Worm (Caenorhabditis elegans) whole organism, L2 larva: Measurements from ENCODE around the gene hsp-110.

Source experiments
- C34F6.9 ChIP-seq: fragments of 150-350 bp; optimal IDR thresholded peaks from 2 replicates; lab custom pipeline; 2014; ENCODE audit warnings: missing biosample characterization, missing genetic modification characterization
- F13H6.1 ChIP-seq: sonication (generic microtip); optimal IDR thresholded peaks from 2 replicates; lab custom pipeline; 2016; ENCODE audit warnings: missing genetic modification characterization, missing compliant biosample characterization
- R02D3.7 ChIP-seq: fragments of 150-350 bp; optimal IDR thresholded peaks from 2 replicates; lab custom pipeline; 2014; ENCODE audit warnings: missing biosample characterization, missing genetic modification characterization
- Y55F3AM.14 ChIP-seq: fragments of 200-800 bp; sonication (Bioruptor generic); optimal IDR thresholded peaks from 2 replicates; lab custom pipeline; 2018; ENCODE audit warnings: mild to moderate bottlenecking, missing genetic modification characterization, missing compliant biosample characterization
- ZK546.5 ChIP-seq: sonication (generic microtip); optimal IDR thresholded peaks from 2 replicates; lab custom pipeline; 2017; ENCODE audit warnings: missing biosample characterization, missing genetic modification characterization
- alr-1 ChIP-seq: fragments of 150-350 bp; optimal IDR thresholded peaks from 2 replicates; lab custom pipeline; 2014; ENCODE audit warnings: missing biosample characterization, missing genetic modification characterization
- aly-2 ChIP-seq: fragments of 150-350 bp; optimal IDR thresholded peaks from 2 replicates; lab custom pipeline; 2014; ENCODE audit warnings: missing biosample characterization, missing genetic modification characterization
- ama-1 ChIP-seq: fragments of 150-350 bp; optimal IDR thresholded peaks from 2 replicates; lab custom pipeline; 2018; ENCODE audit warnings: inconsistent platforms
- blmp-1 ChIP-seq: sonication (generic microtip); optimal IDR thresholded peaks from 2 replicates; lab custom pipeline; 2017; ENCODE audit warnings: missing genetic modification characterization, mild to moderate bottlenecking, missing compliant biosample characterization, antibody characterized with exemption, moderate library complexity; ENCODE audit not compliant: insufficient read depth
- ceh-16 ChIP-seq: fragments of 150-350 bp; optimal IDR thresholded peaks from 2 replicates; lab custom pipeline; 2014; ENCODE audit warnings: missing biosample characterization, missing genetic modification characterization
- ceh-82 ChIP-seq: fragments of 150-350 bp; optimal IDR thresholded peaks from 2 replicates; lab custom pipeline; 2014; ENCODE audit warnings: missing biosample characterization, missing genetic modification characterization
- crh-2 ChIP-seq: sonication (generic microtip); optimal IDR thresholded peaks from 2 replicates; lab custom pipeline; 2017; ENCODE audit warnings: missing biosample characterization, missing genetic modification characterization
- dmd-4 ChIP-seq: sonication (generic microtip); optimal IDR thresholded peaks from 2 replicates; lab custom pipeline; 2017; ENCODE audit warnings: missing biosample characterization, missing genetic modification characterization
- egl-27 ChIP-seq: sonication (generic microtip); optimal IDR thresholded peaks from 3 replicates; lab custom pipeline; 2017; ENCODE audit warnings: missing biosample characterization, missing genetic modification reagents, missing genetic modification characterization
- elt-1 ChIP-seq: fragments of 150-350 bp; optimal IDR thresholded peaks from 2 replicates; lab custom pipeline; 2014; ENCODE audit warnings: missing biosample characterization, missing genetic modification characterization
- elt-3 ChIP-seq: sonication (generic microtip); optimal IDR thresholded peaks from 2 replicates; lab custom pipeline; 2017; ENCODE audit warnings: missing biosample characterization, missing genetic modification characterization
- fos-1 ChIP-seq: fragments of 150-350 bp; optimal IDR thresholded peaks from 2 replicates; lab custom pipeline; 2014; ENCODE audit warnings: missing biosample characterization, missing genetic modification characterization
- gmeb-1 ChIP-seq: fragments of 150-350 bp; optimal IDR thresholded peaks from 2 replicates; lab custom pipeline; 2014; ENCODE audit warnings: missing biosample characterization, missing genetic modification characterization
- lin-11 ChIP-seq: fragments of 150-350 bp; sonication (generic microtip); optimal IDR thresholded peaks from 2 replicates; lab custom pipeline; 2014; ENCODE audit warnings: missing biosample characterization, missing genetic modification characterization, inconsistent platforms, mixed read lengths
- lin-13 ChIP-seq: fragments of 150-350 bp; optimal IDR thresholded peaks from 2 replicates; lab custom pipeline; 2014; ENCODE audit warnings: missing biosample characterization, missing genetic modification reagents, missing genetic modification characterization
- lin-39 ChIP-seq: fragments of 150-350 bp; optimal IDR thresholded peaks from 2 replicates; lab custom pipeline; 2014; ENCODE audit warnings: missing biosample characterization, missing genetic modification reagents, missing genetic modification characterization
- lsy-2 ChIP-seq, 2 experiments: fragments of 150-350 bp in 1 of 2; sonication (generic microtip) in 1 of 2; optimal IDR thresholded peaks; 2 replicates each; lab custom pipeline; 2014 to 2017; ENCODE audit warnings: missing biosample characterization in 2 of 2, missing genetic modification characterization in 2 of 2
- mab-5 ChIP-seq: fragments of 150-350 bp; optimal IDR thresholded peaks from 2 replicates; lab custom pipeline; 2014; ENCODE audit warnings: missing biosample characterization, missing genetic modification characterization
- mbf-1 ChIP-seq: sonication (generic microtip); optimal IDR thresholded peaks from 2 replicates; lab custom pipeline; 2017; ENCODE audit warnings: missing biosample characterization, missing genetic modification characterization
- mdl-1 ChIP-seq, 2 experiments: fragments of 150-350 bp in 1 of 2; sonication (generic microtip) in 1 of 2; optimal IDR thresholded peaks; 2 replicates each; lab custom pipeline; 2017; ENCODE audit warnings: missing biosample characterization in 2 of 2, missing genetic modification characterization in 2 of 2
- nhr-10 ChIP-seq: sonication (generic microtip); optimal IDR thresholded peaks from 2 replicates; lab custom pipeline; 2017; ENCODE audit warnings: missing biosample characterization, missing genetic modification characterization
- nhr-11 ChIP-seq: fragments of 150-350 bp; optimal IDR thresholded peaks from 2 replicates; lab custom pipeline; 2014; ENCODE audit warnings: missing biosample characterization, missing genetic modification characterization
- nhr-12 ChIP-seq: fragments of 150-350 bp; optimal IDR thresholded peaks from 2 replicates; lab custom pipeline; 2014; ENCODE audit warnings: missing biosample characterization, missing genetic modification characterization
- nhr-129 ChIP-seq: fragments of 150-350 bp; optimal IDR thresholded peaks from 2 replicates; lab custom pipeline; 2014; ENCODE audit warnings: missing biosample characterization, missing genetic modification characterization
- nhr-21 ChIP-seq: fragments of 150-350 bp; optimal IDR thresholded peaks from 2 replicates; lab custom pipeline; 2014; ENCODE audit warnings: missing biosample characterization, missing genetic modification characterization
- nhr-23 ChIP-seq: fragments of 150-350 bp; optimal IDR thresholded peaks from 2 replicates; lab custom pipeline; 2014; ENCODE audit warnings: missing biosample characterization, missing genetic modification reagents, missing genetic modification characterization
- nhr-237 ChIP-seq: fragments of 150-350 bp; optimal IDR thresholded peaks from 2 replicates; lab custom pipeline; 2014; ENCODE audit warnings: missing biosample characterization, missing genetic modification characterization
- nhr-25 ChIP-seq: fragments of 150-350 bp; sonication (generic microtip); optimal IDR thresholded peaks from 3 replicates; lab custom pipeline; 2014; ENCODE audit warnings: missing biosample characterization, missing genetic modification characterization
- nhr-6 ChIP-seq: fragments of 150-350 bp; optimal IDR thresholded peaks from 2 replicates; lab custom pipeline; 2014; ENCODE audit warnings: missing biosample characterization, missing genetic modification characterization
- nhr-77 ChIP-seq: fragments of 150-350 bp; optimal IDR thresholded peaks from 2 replicates; lab custom pipeline; 2014; ENCODE audit warnings: missing biosample characterization, missing genetic modification characterization
- peb-1 ChIP-seq: fragments of 150-350 bp; optimal IDR thresholded peaks from 2 replicates; lab custom pipeline; 2014; ENCODE audit warnings: missing biosample characterization, missing genetic modification characterization
- sem-4 ChIP-seq: fragments of 150-350 bp; optimal IDR thresholded peaks from 2 replicates; lab custom pipeline; 2014; ENCODE audit warnings: missing biosample characterization, missing genetic modification reagents, missing genetic modification characterization
- skn-1 ChIP-seq: sonication (generic microtip); optimal IDR thresholded peaks from 2 replicates; lab custom pipeline; 2017; ENCODE audit warnings: missing biosample characterization, missing genetic modification characterization
- sma-3 ChIP-seq: sonication (generic microtip); optimal IDR thresholded peaks from 2 replicates; lab custom pipeline; 2016; ENCODE audit warnings: missing genetic modification reagents, missing genetic modification characterization, missing compliant biosample characterization
- sma-9 ChIP-seq, 2 experiments: fragments of 150-350 bp in 1 of 2; sonication (generic microtip) in 1 of 2; optimal IDR thresholded peaks; 2 replicates each; lab custom pipeline; 2014 to 2016; ENCODE audit warnings: missing genetic modification characterization in 2 of 2, mild to moderate bottlenecking in 1 of 2, missing biosample characterization in 1 of 2, missing compliant biosample characterization in 1 of 2, missing genetic modification reagents in 1 of 2, moderate library complexity in 1 of 2
- snpc-4 ChIP-seq: fragments of 150-350 bp; optimal IDR thresholded peaks from 2 replicates; lab custom pipeline; 2014; ENCODE audit warnings: missing biosample characterization, missing genetic modification characterization
- unc-39 ChIP-seq: fragments of 150-350 bp; optimal IDR thresholded peaks from 2 replicates; lab custom pipeline; 2014; ENCODE audit warnings: missing biosample characterization, missing genetic modification characterization
- unc-55 ChIP-seq: fragments of 150-350 bp; sonication (generic microtip); optimal IDR thresholded peaks from 3 replicates; lab custom pipeline; 2014; ENCODE audit warnings: missing biosample characterization, missing genetic modification reagents, missing genetic modification characterization
- unc-62 ChIP-seq: fragments of 150-350 bp; optimal IDR thresholded peaks from 2 replicates; lab custom pipeline; 2014; ENCODE audit warnings: missing biosample characterization, missing genetic modification reagents, missing genetic modification characterization
- zag-1 ChIP-seq: fragments of 150-350 bp; optimal IDR thresholded peaks from 2 replicates; lab custom pipeline; 2014; ENCODE audit warnings: missing biosample characterization, missing genetic modification characterization
- ztf-1 ChIP-seq: fragments of 200-800 bp; sonication (Bioruptor generic); conservative IDR thresholded peaks from 2 replicates; pipeline ENCODE4 v1.3.6; 2022; ENCODE audit warnings: missing genetic modification characterization, missing compliant biosample characterization
- ztf-11 ChIP-seq: sonication (generic microtip); optimal IDR thresholded peaks from 2 replicates; lab custom pipeline; 2017; ENCODE audit warnings: missing biosample characterization, missing genetic modification characterization
- ztf-4 ChIP-seq: fragments of 150-350 bp; optimal IDR thresholded peaks from 2 replicates; lab custom pipeline; 2014; ENCODE audit warnings: missing biosample characterization, missing genetic modification characterization

The hsp-110 gene

ce11 chrIII:8416871-8417191, 29.9 kb downstream of the hsp-110 start:
- TF ChIP-seq alr-1 (tag; lab: Kevin White, UChicago), result no peak
- TF ChIP-seq egl-27 (tag; lab: Kevin White, UChicago), result no peak
- TF ChIP-seq ceh-16, result no peak

ce11 chrIII:8413501-8413900, 33.2 kb downstream of the hsp-110 start:
- TF ChIP-seq nhr-77 (tag; lab: Kevin White, UChicago), result no peak
- no peak for TF ChIP-seq unc-62 (GFP tag; lab: Kevin White, UChicago)
- no peak for TF ChIP-seq ceh-82 (tag; lab: Kevin White, UChicago)
- TF ChIP-seq nhr-23 (tag; lab: Kevin White, UChicago), result no peak
- TF ChIP-seq nhr-6, result no peak
- no peak for TF ChIP-seq mdl-1 (tag; optimal IDR thresholded peaks at IDR 0.05; lab: Kevin White, UChicago)
- no peak for TF ChIP-seq elt-3 (tag; lab: Kevin White, UChicago)
- no peak for TF ChIP-seq sem-4 (tag; lab: Kevin White, UChicago)
- no peak for TF ChIP-seq peb-1 (tag; lab: Kevin White, UChicago)
- TF ChIP-seq ceh-16, result no peak
- no peak for TF ChIP-seq aly-2
- TF ChIP-seq, all 48 proteins: peak for 0

DNA sequence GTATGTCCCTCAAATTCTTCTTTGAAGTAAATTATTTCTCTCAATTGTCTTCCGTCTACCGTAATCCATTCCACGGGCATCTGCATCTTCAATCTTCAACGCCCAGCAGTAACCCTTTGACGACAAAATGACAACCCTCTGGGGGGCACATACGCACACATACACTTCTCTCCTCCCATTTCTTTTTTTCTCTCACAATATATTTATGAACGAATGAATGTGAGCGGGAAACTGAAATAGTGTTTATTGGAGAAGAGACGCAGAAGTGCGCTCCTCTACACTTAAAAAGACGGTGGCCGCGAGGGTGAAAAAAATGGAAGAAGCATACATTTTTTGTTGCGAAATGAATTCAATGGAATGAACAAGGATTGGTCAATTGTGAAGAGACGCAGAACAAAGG, 34.7 kb downstream of the hsp-110 start:
- TF ChIP-seq nhr-23 (tag; lab: Kevin White, UChicago), result no peak
- peak; percentile 28 for TF ChIP-seq egl-27 (tag; lab: Kevin White, UChicago)
- TF ChIP-seq nhr-25 (tag; lab: Kevin White, UChicago), result peak; percentile 88
- TF ChIP-seq mbf-1 (tag; lab: Kevin White, UChicago), result no peak
- peak; percentile 86 for TF ChIP-seq fos-1 (tag; lab: Kevin White, UChicago)
- TF ChIP-seq F13H6.1 (tag; lab: Kevin White, UChicago), result peak; percentile 77
- peak; percentile 66 for TF ChIP-seq sem-4 (tag; lab: Kevin White, UChicago)
- TF ChIP-seq unc-62 (GFP tag; lab: Kevin White, UChicago), result no peak
- peak; percentile 31 for TF ChIP-seq nhr-21 (tag; lab: Kevin White, UChicago)
- TF ChIP-seq ztf-4 (tag; lab: Kevin White, UChicago), result no peak
- no peak for TF ChIP-seq ZK546.5 (tag; lab: Kevin White, UChicago)
- TF ChIP-seq gmeb-1 (tag; lab: Kevin White, UChicago), result peak; percentile 47
- TF ChIP-seq ceh-16, result no peak
- TF ChIP-seq unc-39 (tag; lab: Kevin White, UChicago), result no peak
- peak; percentile 25 for TF ChIP-seq blmp-1 (tag; lab: Kevin White, UChicago)
- no peak for TF ChIP-seq nhr-237 (tag; lab: Kevin White, UChicago)
- TF ChIP-seq nhr-10, result no peak
- TF ChIP-seq lin-39 (tag; lab: Kevin White, UChicago), result no peak
- no peak for TF ChIP-seq alr-1 (tag; lab: Kevin White, UChicago)
- TF ChIP-seq mab-5 (tag; lab: Kevin White, UChicago), result peak; percentile 57
- TF ChIP-seq ztf-1, result no peak
- peak; percentile 38 for TF ChIP-seq ama-1
- no peak for TF ChIP-seq elt-3 (tag; lab: Kevin White, UChicago)
- TF ChIP-seq lin-11 (tag; lab: Kevin White, UChicago), result peak; percentile 20
- TF ChIP-seq peb-1 (tag; lab: Kevin White, UChicago), result no peak
- peak; percentile 36 for TF ChIP-seq sma-3 (GFP tag; lab: Kevin White, UChicago)
- TF ChIP-seq nhr-12, result no peak
- TF ChIP-seq ceh-82 (tag; lab: Kevin White, UChicago), result no peak
- TF ChIP-seq ztf-11 (tag; lab: Kevin White, UChicago), result no peak
- TF ChIP-seq nhr-129 (tag; lab: Kevin White, UChicago), result peak; percentile 88
- TF ChIP-seq dmd-4 (tag; lab: Kevin White, UChicago), result no peak
- no peak for TF ChIP-seq R02D3.7 (tag; lab: Kevin White, UChicago)
- TF ChIP-seq zag-1 (tag; lab: Kevin White, UChicago), result peak; percentile 84
- TF ChIP-seq snpc-4 (tag; lab: Kevin White, UChicago), result peak; percentile 33
- TF ChIP-seq sma-9 (GFP tag; optimal IDR thresholded peaks at IDR 0.05; lab: Kevin White, UChicago), result peak; percentile 44
- TF ChIP-seq sma-9 (tag; optimal IDR thresholded peaks at IDR 0.05; lab: Kevin White, UChicago), result no peak
- TF ChIP-seq crh-2, result peak; percentile 91
- TF ChIP-seq Y55F3AM.14 (GFP tag; lab: Kevin White, UChicago), result peak; percentile 62
- peak; percentile 58 for TF ChIP-seq lin-13
- no peak for TF ChIP-seq aly-2
- TF ChIP-seq nhr-11 (tag; lab: Kevin White, UChicago), result no peak
- no peak for TF ChIP-seq elt-1 (tag; lab: Kevin White, UChicago)
- no peak for TF ChIP-seq nhr-77 (tag; lab: Kevin White, UChicago)
- TF ChIP-seq lsy-2 (tag; optimal IDR thresholded peaks at IDR 0.05; lab: Kevin White, UChicago), result peak; percentile 72 to 94
- peak in 1 of 2 experiments; percentile 28 for TF ChIP-seq mdl-1 (tag; optimal IDR thresholded peaks at IDR 0.05; lab: Kevin White, UChicago)
- peak; percentile 49 for TF ChIP-seq nhr-6
- TF ChIP-seq unc-55 (GFP tag; lab: Kevin White, UChicago), result peak; percentile 91
- TF ChIP-seq skn-1 (tag; lab: Kevin White, UChicago), result peak; percentile 8
- peak; percentile 93 for TF ChIP-seq C34F6.9
